Fruit fly (Drosophila melanogaster) whole organism, embryonic: ENCODE data around the gene CG15141.

Source experiments
- CG11560 ChIP-seq: fragments of 200-800 bp; sonication (Bioruptor generic); IDR thresholded peaks from 3 replicates; pipeline ENCODE4 v1.3.6; 2022; ENCODE audit warnings: missing biosample characterization, missing genetic modification characterization
- CG12104 ChIP-seq: fragments of 200-800 bp; sonication (Bioruptor generic); optimal IDR thresholded peaks from 3 replicates; lab custom pipeline; 2016; ENCODE audit warnings: missing biosample characterization, missing genetic modification characterization
- CG12769 ChIP-seq: fragments of 200-800 bp; sonication (Bioruptor generic); optimal IDR thresholded peaks from 2 replicates; lab custom pipeline; 2019; ENCODE audit warnings: missing biosample characterization, mild to moderate bottlenecking, missing genetic modification characterization, moderate library complexity
- CG15269 ChIP-seq: fragments of 200-800 bp; sonication (Bioruptor generic); optimal IDR thresholded peaks from 2 replicates; lab custom pipeline; 2018; ENCODE audit warnings: missing biosample characterization, mild to moderate bottlenecking, missing genetic modification characterization, moderate library complexity
- CG16813 ChIP-seq: fragments of 200-800 bp; sonication (Bioruptor generic); IDR thresholded peaks from 3 replicates; pipeline ENCODE4 v1.3.6; 2022; ENCODE audit warnings: missing biosample characterization, missing genetic modification characterization; ENCODE audit not compliant: partially characterized antibody
- CG17912 ChIP-seq: fragments of 200-800 bp; sonication (Bioruptor generic); optimal IDR thresholded peaks from 2 replicates; lab custom pipeline; 2018; ENCODE audit warnings: missing biosample characterization, mild to moderate bottlenecking, missing genetic modification characterization
- CG2678 ChIP-seq: fragments of 200-800 bp; sonication (Bioruptor generic); optimal IDR thresholded peaks from 3 replicates; lab custom pipeline; 2019; ENCODE audit warnings: missing biosample characterization, mild to moderate bottlenecking, missing genetic modification characterization, moderate library complexity
- CG2875 ChIP-seq: fragments of 200-800 bp; sonication (Bioruptor generic); optimal IDR thresholded peaks from 2 replicates; lab custom pipeline; 2017; ENCODE audit warnings: missing biosample characterization, mild to moderate bottlenecking, missing genetic modification characterization, missing genetic modification reagents
- CG2889 ChIP-seq: fragments of 200-800 bp; sonication (Bioruptor generic); IDR thresholded peaks from 3 replicates; pipeline ENCODE4 v1.3.6; 2022; ENCODE audit warnings: missing biosample characterization, missing genetic modification characterization
- CG31365 ChIP-seq: fragments of 200-800 bp; sonication (Bioruptor generic); optimal IDR thresholded peaks from 2 replicates; lab custom pipeline; 2018; ENCODE audit warnings: missing biosample characterization, mild to moderate bottlenecking, missing genetic modification characterization
- CG3163 ChIP-seq: fragments of 200-800 bp; sonication (Bioruptor generic); optimal IDR thresholded peaks from 3 replicates; lab custom pipeline; 2016; ENCODE audit warnings: missing biosample characterization, missing genetic modification characterization
- CG3847 ChIP-seq: fragments of 200-800 bp; sonication (Bioruptor generic); IDR thresholded peaks from 2 replicates; pipeline ENCODE4 v1.3.6; 2022; ENCODE audit warnings: missing biosample characterization, missing genetic modification characterization
- CG4854 ChIP-seq: fragments of 200-800 bp; sonication (Bioruptor generic); optimal IDR thresholded peaks from 2 replicates; lab custom pipeline; 2016; ENCODE audit warnings: missing biosample characterization, missing genetic modification characterization, inconsistent platforms
- CG5180 ChIP-seq: fragments of 200-800 bp; sonication (Bioruptor generic); optimal IDR thresholded peaks from 3 replicates; lab custom pipeline; 2017; ENCODE audit warnings: missing biosample characterization, missing genetic modification characterization, mild to moderate bottlenecking, moderate library complexity, missing genetic modification reagents
- CG6254 ChIP-seq: fragments of 200-800 bp; sonication (Bioruptor generic); optimal IDR thresholded peaks from 3 replicates; lab custom pipeline; 2017; ENCODE audit warnings: mild to moderate bottlenecking, missing biosample characterization, missing genetic modification reagents, missing genetic modification characterization
- CrebB ChIP-seq: fragments of 200-800 bp; sonication (Bioruptor generic); optimal IDR thresholded peaks from 3 replicates; lab custom pipeline; 2018; ENCODE audit warnings: missing biosample characterization, mild to moderate bottlenecking, missing genetic modification characterization
- Doc2 ChIP-seq: fragments of 200-800 bp; sonication (Bioruptor generic); IDR thresholded peaks from 2 replicates; pipeline ENCODE4 v1.3.6; 2022; ENCODE audit warnings: missing biosample characterization, missing genetic modification characterization
- Ets97D ChIP-seq: fragments of 200-800 bp; sonication (Bioruptor generic); optimal IDR thresholded peaks from 3 replicates; lab custom pipeline; 2016; ENCODE audit warnings: missing biosample characterization, missing genetic modification characterization
- Hand ChIP-seq: fragments of 200-800 bp; sonication (Bioruptor generic); optimal IDR thresholded peaks from 2 replicates; lab custom pipeline; 2017; ENCODE audit warnings: mild to moderate bottlenecking, missing biosample characterization, missing genetic modification reagents, missing genetic modification characterization
- Hey ChIP-seq: fragments of 200-800 bp; sonication (Bioruptor generic); optimal IDR thresholded peaks from 3 replicates; lab custom pipeline; 2018; ENCODE audit warnings: missing biosample characterization, mild to moderate bottlenecking, missing genetic modification characterization
- Hmr ChIP-seq: fragments of 200-800 bp; sonication (Bioruptor generic); optimal IDR thresholded peaks from 3 replicates; lab custom pipeline; 2017; ENCODE audit warnings: mild to moderate bottlenecking, missing biosample characterization, missing genetic modification reagents, missing genetic modification characterization
- Hr78 ChIP-seq, 2 experiments: fragments of 200-800 bp in 1 of 2; fragments of >200 bp in 1 of 2; sonication (Bioruptor generic) in 1 of 2; optimal IDR thresholded peaks; 2 replicates each; lab custom pipeline; 2017 to 2019; ENCODE audit warnings: missing biosample characterization in 2 of 2, missing genetic modification characterization in 2 of 2, mild to moderate bottlenecking in 1 of 2, moderate library complexity in 1 of 2
- Sox102F ChIP-seq: fragments of 200-800 bp; sonication (Bioruptor generic); optimal IDR thresholded peaks from 2 replicates; lab custom pipeline; 2018; ENCODE audit warnings: missing biosample characterization, mild to moderate bottlenecking, missing genetic modification characterization, moderate library complexity
- Sry-β ChIP-seq: fragments of 200-800 bp; sonication (Bioruptor generic); optimal IDR thresholded peaks from 2 replicates; lab custom pipeline; 2018; ENCODE audit warnings: missing biosample characterization, mild to moderate bottlenecking, missing genetic modification characterization, moderate library complexity
- Tbp ChIP-seq: fragments of >200 bp; optimal IDR thresholded peaks from 2 replicates; lab custom pipeline; 2018; ENCODE audit warnings: missing biosample characterization, missing genetic modification characterization
- amos ChIP-seq: fragments of 200-800 bp; sonication (Bioruptor generic); IDR thresholded peaks from 2 replicates; pipeline ENCODE4 v1.3.6; 2022; ENCODE audit warnings: missing biosample characterization, missing genetic modification characterization; ENCODE audit not compliant: partially characterized antibody
- ato ChIP-seq: fragments of 200-800 bp; sonication (Bioruptor generic); IDR thresholded peaks from 2 replicates; pipeline ENCODE4 v1.3.6; 2022; ENCODE audit warnings: missing biosample characterization, missing genetic modification characterization; ENCODE audit not compliant: partially characterized antibody
- az2 ChIP-seq: fragments of 200-800 bp; sonication (Bioruptor generic); optimal IDR thresholded peaks from 3 replicates; lab custom pipeline; 2016; ENCODE audit warnings: missing biosample characterization, missing genetic modification characterization
- bcd ChIP-seq: fragments of 200-800 bp; sonication (Bioruptor generic); optimal IDR thresholded peaks from 2 replicates; lab custom pipeline; 2017; ENCODE audit warnings: missing biosample characterization, mild to moderate bottlenecking, missing genetic modification characterization
- cas ChIP-seq: fragments of 200-800 bp; sonication (Bioruptor generic); IDR thresholded peaks from 2 replicates; pipeline ENCODE4 v1.3.6; 2022; ENCODE audit warnings: missing biosample characterization, missing genetic modification characterization
- dpn ChIP-seq, 2 experiments: fragments of 200-800 bp; sonication (Bioruptor generic); optimal IDR thresholded peaks; 3 replicates each; lab custom pipeline; 2016; ENCODE audit warnings: missing biosample characterization in 2 of 2, missing genetic modification characterization in 2 of 2
- dysf ChIP-seq: fragments of 200-800 bp; sonication (Bioruptor generic); IDR thresholded peaks from 3 replicates; pipeline ENCODE4 v1.3.6; 2022; ENCODE audit warnings: missing biosample characterization, missing genetic modification characterization
- fd64A ChIP-seq: fragments of 200-800 bp; sonication (Bioruptor generic); optimal IDR thresholded peaks from 3 replicates; lab custom pipeline; 2018; ENCODE audit warnings: missing biosample characterization, mild to moderate bottlenecking, missing genetic modification characterization
- gce ChIP-seq: fragments of 200-800 bp; sonication (Bioruptor generic); IDR thresholded peaks from 3 replicates; pipeline ENCODE4 v1.3.6; 2022; ENCODE audit warnings: missing biosample characterization, missing genetic modification characterization
- gcm2 ChIP-seq: fragments of 200-800 bp; sonication (Bioruptor generic); optimal IDR thresholded peaks from 2 replicates; lab custom pipeline; 2016; ENCODE audit warnings: missing biosample characterization, missing genetic modification characterization
- grau ChIP-seq: fragments of 200-800 bp; optimal IDR thresholded peaks from 3 replicates; lab custom pipeline; 2019; ENCODE audit warnings: missing biosample characterization, mild to moderate bottlenecking, missing genetic modification characterization, moderate library complexity
- hth ChIP-seq: fragments of >200 bp; optimal IDR thresholded peaks from 2 replicates; lab custom pipeline; 2017; ENCODE audit warnings: inconsistent platforms
- ken ChIP-seq: fragments of 200-800 bp; sonication (Bioruptor generic); IDR thresholded peaks from 3 replicates; pipeline ENCODE4 v1.3.6; 2022; ENCODE audit warnings: missing biosample characterization, missing genetic modification characterization
- klu ChIP-seq: fragments of 200-800 bp; sonication (Bioruptor generic); IDR thresholded peaks from 2 replicates; pipeline ENCODE4 v1.3.6; 2022; ENCODE audit warnings: missing biosample characterization, missing genetic modification characterization
- org-1 ChIP-seq: fragments of 200-800 bp; sonication (Bioruptor generic); optimal IDR thresholded peaks from 2 replicates; lab custom pipeline; 2017; ENCODE audit warnings: missing biosample characterization, missing genetic modification characterization
- phol ChIP-seq: fragments of 200-800 bp; sonication (Bioruptor generic); optimal IDR thresholded peaks from 3 replicates; lab custom pipeline; 2018; ENCODE audit warnings: missing biosample characterization, mild to moderate bottlenecking, missing genetic modification characterization, moderate library complexity
- sc ChIP-seq, 3 experiments: fragments of >200 bp in 2 of 3; fragments of 200-800 bp in 1 of 3; sonication (Bioruptor generic) in 1 of 3; optimal IDR thresholded peaks; 2 replicates in 2 of 3; 3 replicates in 1 of 3; lab custom pipeline; 2017; ENCODE audit warnings: mild to moderate bottlenecking in 1 of 3, missing biosample characterization in 1 of 3, missing genetic modification characterization in 1 of 3, missing genetic modification reagents in 1 of 3
- sim ChIP-seq: fragments of 200-800 bp; sonication (Bioruptor generic); IDR thresholded peaks from 2 replicates; pipeline ENCODE4 v1.3.6; 2022; ENCODE audit warnings: missing biosample characterization, missing genetic modification characterization
- slp2 ChIP-seq: fragments of 200-800 bp; sonication (Bioruptor generic); optimal IDR thresholded peaks from 2 replicates; lab custom pipeline; 2016; ENCODE audit warnings: missing biosample characterization, missing genetic modification characterization
- so ChIP-seq: fragments of 200-800 bp; sonication (Bioruptor generic); IDR thresholded peaks from 3 replicates; pipeline ENCODE4 v1.3.6; 2022; ENCODE audit warnings: missing biosample characterization, missing genetic modification characterization
- ttk ChIP-seq: fragments of 200-800 bp; sonication (Bioruptor generic); IDR thresholded peaks from 2 replicates; pipeline ENCODE4 v2.1.2; 2022; ENCODE audit warnings: missing biosample characterization, missing genetic modification characterization
- vvl ChIP-seq: fragments of 200-800 bp; sonication (Bioruptor generic); IDR thresholded peaks from 2 replicates; pipeline ENCODE4 v1.3.6; 2022; ENCODE audit warnings: missing biosample characterization, missing genetic modification characterization
- wek ChIP-seq: fragments of 200-800 bp; sonication (Bioruptor generic); optimal IDR thresholded peaks from 3 replicates; lab custom pipeline; 2018; ENCODE audit warnings: missing biosample characterization, mild to moderate bottlenecking, missing genetic modification characterization, moderate library complexity
- zfh2 ChIP-seq: fragments of 200-800 bp; sonication (Bioruptor generic); optimal IDR thresholded peaks from 2 replicates; lab custom pipeline; 2016; ENCODE audit warnings: missing biosample characterization, missing genetic modification characterization

Gene CG15141

DNA sequence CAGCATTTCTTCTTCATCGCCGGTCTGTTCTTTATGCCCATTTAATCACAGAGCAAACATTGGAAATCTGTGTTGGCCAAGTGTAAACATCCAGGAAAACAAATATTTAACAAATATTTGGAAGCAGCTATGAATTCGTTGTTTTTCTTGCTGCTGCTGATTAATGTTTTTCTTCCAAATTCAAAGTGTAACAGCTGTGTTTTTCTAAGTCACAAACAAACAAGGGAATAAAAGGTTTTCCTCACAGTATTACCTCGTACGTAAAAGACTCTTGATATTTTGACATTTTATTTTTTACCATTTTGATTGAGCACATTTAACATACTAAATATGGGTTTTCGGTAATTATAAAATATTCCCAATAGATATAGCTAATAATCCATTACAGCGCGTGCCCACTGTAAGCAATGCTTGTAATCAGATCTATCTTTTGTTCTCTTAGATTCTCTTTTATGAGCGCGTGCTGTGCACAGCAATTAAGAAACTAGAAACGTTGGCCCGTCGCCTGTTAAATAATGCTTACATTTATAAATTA lies 31.6 kb upstream of the CG15141 start (continued):
- TF ChIP-seq CG4854 (GFP tag; lab: Kevin White, UChicago) (peak; percentile 98), klu (GFP tag; lab: Robert Waterston, UW) (peak; percentile 85), slp2 (GFP tag; lab: Kevin White, UChicago) (peak; percentile 96), fd64A (GFP tag; lab: Kevin White, UChicago) (peak; percentile 99), gcm2 (GFP tag; lab: Kevin White, UChicago) (peak; percentile 90), Hmr (GFP tag; lab: Kevin White, UChicago) (peak; percentile 93), dysf (GFP tag; lab: Robert Waterston, UW) (peak; percentile 94), Hand (GFP tag; lab: Kevin White, UChicago) (peak; percentile 80), CG2678 (peak; percentile 98), Sry-β (GFP tag; lab: Kevin White, UChicago) (peak; percentile 83), CrebB (tag; lab: Kevin White, UChicago) (peak; percentile 91), CG31365 (peak; percentile 92), ttk (peak; percentile 90), gce (GFP tag; lab: Robert Waterston, UW) (peak; percentile 93), CG12104 (GFP tag; lab: Kevin White, UChicago) (peak; percentile 99), Hr78 (GFP tag; optimal IDR thresholded peaks at IDR 0.05; lab: Kevin White, UChicago) (peak in 1 of 2 experiments; percentile 76), Tbp (no peak), so (peak; percentile 94), dpn (GFP tag; optimal IDR thresholded peaks at IDR 0.05; lab: Kevin White, UChicago) (peak; percentile 93 to 98), wek (GFP tag; lab: Kevin White, UChicago) (peak; percentile 97), CG12769 (tag; lab: Kevin White, UChicago) (peak; percentile 98), Sox102F (GFP tag; lab: Kevin White, UChicago) (peak; percentile 95), amos (no peak), Hey (peak; percentile 84), hth (lab: Kevin White, UChicago) (no peak), org-1 (GFP tag; lab: Kevin White, UChicago) (peak; percentile 91), az2 (GFP tag; lab: Kevin White, UChicago) (peak; percentile 94), CG6254 (GFP tag; lab: Kevin White, UChicago) (peak; percentile 95), CG2875 (GFP tag; lab: Kevin White, UChicago) (peak; percentile 98), CG16813 (GFP tag; lab: Robert Waterston, UW) (no peak), zfh2 (peak; percentile 83), grau (tag; lab: Kevin White, UChicago) (peak; percentile 99), CG17912 (GFP tag; lab: Kevin White, UChicago) (peak; percentile 86), CG11560 (tag; lab: Robert Waterston, UW) (peak; percentile 83), bcd (GFP tag; lab: Kevin White, UChicago) (peak; percentile 96), phol (peak; percentile 92), Ets97D (GFP tag; lab: Kevin White, UChicago) (peak; percentile 90), CG5180 (peak; percentile 92), CG2889 (peak; percentile 94), cas (GFP tag; lab: Robert Waterston, UW) (peak; percentile 76), Doc2 (peak; percentile 48; the same call in 1 of the 2 replicates), vvl (GFP tag; lab: Robert Waterston, UW) (peak; percentile 97), ato (GFP tag; lab: Robert Waterston, UW) (no peak), CG15269 (tag; lab: Kevin White, UChicago) (peak; percentile 95), ken (GFP tag; lab: Robert Waterston, UW) (peak; percentile 90), sc (optimal IDR thresholded peaks at IDR 0.05; lab: Kevin White, UChicago) (no peak), sc (GFP tag; optimal IDR thresholded peaks at IDR 0.05; lab: Kevin White, UChicago) (peak; percentile 87), CG3163 (GFP tag; lab: Kevin White, UChicago) (peak; percentile 78), CG3847 (GFP tag; lab: Robert Waterston, UW) (peak; percentile 94), sim (peak; percentile 92)
